Worm (Caenorhabditis elegans) whole organism, young adult: ENCODE measurements around the gene dohh-1.

Experiments
- B0261.1 ChIP-seq: sonication (generic microtip); optimal IDR thresholded peaks from 2 replicates; lab custom pipeline; 2016; ENCODE audit warnings: mild to moderate bottlenecking, missing genetic modification characterization, moderate library complexity, missing compliant biosample characterization
- D2030.7 ChIP-seq: fragments of 200-800 bp; sonication (Bioruptor generic); IDR thresholded peaks from 2 replicates; pipeline ENCODE4 v1.3.6; 2022; ENCODE audit warnings: missing genetic modification reagents, missing genetic modification characterization, missing compliant biosample characterization
- T26A5.8 ChIP-seq: sonication (generic microtip); optimal IDR thresholded peaks from 2 replicates; lab custom pipeline; 2016; ENCODE audit warnings: missing genetic modification characterization, missing compliant biosample characterization
- Y79H2A.3 ChIP-seq: fragments of 200-800 bp; sonication (Bioruptor generic); conservative IDR thresholded peaks from 2 replicates; pipeline ENCODE4 v1.3.6; 2022; ENCODE audit warnings: missing genetic modification reagents, missing genetic modification characterization, missing compliant biosample characterization
- aptf-2 ChIP-seq: fragments of 200-800 bp; sonication (Bioruptor generic); conservative IDR thresholded peaks from 2 replicates; pipeline ENCODE4 v1.3.6; 2022; ENCODE audit warnings: missing genetic modification reagents, missing genetic modification characterization, missing compliant biosample characterization
- atf-7 ChIP-seq: sonication (generic microtip); optimal IDR thresholded peaks from 2 replicates; lab custom pipeline; 2017; ENCODE audit warnings: mild to moderate bottlenecking, missing genetic modification characterization, missing compliant biosample characterization
- attf-5 ChIP-seq: fragments of 200-800 bp; sonication (Bioruptor generic); optimal IDR thresholded peaks from 2 replicates; lab custom pipeline; 2018; ENCODE audit warnings: mild to moderate bottlenecking, missing genetic modification characterization, missing compliant biosample characterization
- bed-2 ChIP-seq: fragments of 200-800 bp; sonication (Bioruptor generic); IDR thresholded peaks from 2 replicates; pipeline ENCODE4 v1.3.6; 2022; ENCODE audit warnings: missing genetic modification reagents, missing genetic modification characterization, missing compliant biosample characterization
- cebp-2 ChIP-seq: fragments of 200-800 bp; sonication (Bioruptor generic); IDR thresholded peaks from 2 replicates; pipeline ENCODE4 v1.3.6; 2022; ENCODE audit warnings: missing genetic modification characterization, missing compliant biosample characterization
- ceh-40 ChIP-seq: fragments of 200-800 bp; sonication (Bioruptor generic); IDR thresholded peaks from 2 replicates; pipeline ENCODE4 v1.3.6; 2022; ENCODE audit warnings: missing genetic modification characterization, missing compliant biosample characterization
- chd-7 ChIP-seq: sonication (generic microtip); optimal IDR thresholded peaks from 2 replicates; lab custom pipeline; 2016; ENCODE audit warnings: mild to moderate bottlenecking, missing genetic modification characterization, moderate library complexity, missing compliant biosample characterization
- dpl-1 ChIP-seq: fragments of 150-350 bp; optimal IDR thresholded peaks from 2 replicates; lab custom pipeline; 2014; ENCODE audit warnings: missing biosample characterization, missing genetic modification reagents, missing genetic modification characterization
- egrh-3 ChIP-seq: fragments of 200-800 bp; sonication (Bioruptor generic); IDR thresholded peaks from 2 replicates; pipeline ENCODE4 v1.3.6; 2022; ENCODE audit warnings: missing genetic modification reagents, missing genetic modification characterization, missing compliant biosample characterization
- hrde-1 ChIP-seq: sonication (generic microtip); optimal IDR thresholded peaks from 2 replicates; lab custom pipeline; 2016; ENCODE audit warnings: missing genetic modification characterization, mild to moderate bottlenecking, missing compliant biosample characterization, moderate library complexity, missing genotype, missing genetic modification reagents, borderline replicate concordance
- let-607 ChIP-seq, 2 experiments: fragments of 200-800 bp in 1 of 2; sonication (Bioruptor generic) in 1 of 2; sonication (generic microtip) in 1 of 2; optimal IDR thresholded peaks; 2 replicates each; lab custom pipeline; 2016 to 2018; ENCODE audit warnings: mild to moderate bottlenecking in 2 of 2, missing compliant biosample characterization in 2 of 2, missing genetic modification characterization in 2 of 2, moderate library complexity in 2 of 2, missing genotype in 1 of 2
- lin-26 ChIP-seq: fragments of 200-800 bp; sonication (Bioruptor generic); IDR thresholded peaks from 2 replicates; pipeline ENCODE4 v1.3.6; 2022; ENCODE audit warnings: missing genetic modification reagents, missing genetic modification characterization, missing compliant biosample characterization
- lin-40 ChIP-seq: sonication (generic microtip); optimal IDR thresholded peaks from 2 replicates; lab custom pipeline; 2016; ENCODE audit warnings: missing genetic modification characterization, mild to moderate bottlenecking, missing compliant biosample characterization, missing genotype, missing genetic modification reagents
- madf-3 ChIP-seq: fragments of 200-800 bp; sonication (Bioruptor generic); IDR thresholded peaks from 2 replicates; pipeline ENCODE4 v1.3.6; 2022; ENCODE audit warnings: missing genetic modification reagents, missing genetic modification characterization, missing compliant biosample characterization
- mel-28 ChIP-seq: sonication (generic microtip); optimal IDR thresholded peaks from 2 replicates; lab custom pipeline; 2016; ENCODE audit warnings: borderline replicate concordance, mild to moderate bottlenecking, missing genetic modification characterization, missing compliant biosample characterization
- nfyb-1 ChIP-seq: fragments of 200-800 bp; sonication (Bioruptor generic); IDR thresholded peaks from 2 replicates; pipeline ENCODE4 v1.3.6; 2022; ENCODE audit warnings: missing genetic modification reagents, missing genetic modification characterization, missing compliant biosample characterization
- nhr-179 ChIP-seq: sonication (generic microtip); optimal IDR thresholded peaks from 2 replicates; lab custom pipeline; 2016; ENCODE audit warnings: mild to moderate bottlenecking, missing genetic modification characterization, missing compliant biosample characterization
- nhr-27 ChIP-seq: fragments of 200-800 bp; sonication (Bioruptor generic); optimal IDR thresholded peaks from 2 replicates; lab custom pipeline; 2018; ENCODE audit warnings: mild to moderate bottlenecking, missing genetic modification characterization, moderate library complexity, missing compliant biosample characterization
- nhr-80 ChIP-seq: sonication (generic microtip); optimal IDR thresholded peaks from 2 replicates; lab custom pipeline; 2016; ENCODE audit warnings: missing genetic modification characterization, missing compliant biosample characterization
- nhr-90 ChIP-seq: sonication (generic microtip); optimal IDR thresholded peaks from 2 replicates; lab custom pipeline; 2016; ENCODE audit warnings: missing genotype, mild to moderate bottlenecking, missing genetic modification characterization, missing compliant biosample characterization
- sdz-38 ChIP-seq: sonication (generic microtip); optimal IDR thresholded peaks from 2 replicates; lab custom pipeline; 2016; ENCODE audit warnings: missing genotype, missing genetic modification characterization, missing compliant biosample characterization
- sea-2 ChIP-seq: fragments of 200-800 bp; sonication (Bioruptor generic); IDR thresholded peaks from 2 replicates; pipeline ENCODE4 v1.3.6; 2022; ENCODE audit warnings: missing genetic modification characterization, missing compliant biosample characterization
- snpc-1.3 ChIP-seq: sonication (generic microtip); optimal IDR thresholded peaks from 2 replicates; lab custom pipeline; 2017; ENCODE audit warnings: missing genetic modification characterization, mild to moderate bottlenecking, missing compliant biosample characterization, antibody characterized with exemption, moderate library complexity, missing genotype, missing genetic modification reagents; ENCODE audit not compliant: insufficient read depth
- snpc-3.4 ChIP-seq: sonication (generic microtip); optimal IDR thresholded peaks from 2 replicates; lab custom pipeline; 2017; ENCODE audit warnings: missing genetic modification characterization, mild to moderate bottlenecking, missing compliant biosample characterization, antibody characterized with exemption, moderate library complexity, missing genotype, missing genetic modification reagents
- tbp1 ChIP-seq: fragments of 200-800 bp; sonication (Bioruptor generic); optimal IDR thresholded peaks from 2 replicates; lab custom pipeline; 2018; ENCODE audit warnings: mild to moderate bottlenecking, missing genetic modification characterization, missing compliant biosample characterization
- tlf-1 ChIP-seq: fragments of 200-800 bp; sonication (Bioruptor generic); optimal IDR thresholded peaks from 2 replicates; lab custom pipeline; 2018; ENCODE audit warnings: mild to moderate bottlenecking, missing genetic modification characterization, missing compliant biosample characterization
- unc-130 ChIP-seq: sonication (generic microtip); optimal IDR thresholded peaks from 2 replicates; lab custom pipeline; 2016; ENCODE audit warnings: missing genetic modification reagents, missing genetic modification characterization, missing compliant biosample characterization
- xnd-1 ChIP-seq: sonication (generic microtip); optimal IDR thresholded peaks from 2 replicates; lab custom pipeline; 2016; ENCODE audit warnings: missing genotype, missing genetic modification reagents, missing genetic modification characterization, missing compliant biosample characterization
- zfh-2 ChIP-seq: fragments of 200-800 bp; sonication (Bioruptor generic); conservative IDR thresholded peaks from 2 replicates; pipeline ENCODE4 v1.3.6; 2022; ENCODE audit warnings: missing genetic modification reagents, missing genetic modification characterization, missing compliant biosample characterization
- ztf-3 ChIP-seq: fragments of 200-800 bp; sonication (Bioruptor generic); optimal IDR thresholded peaks from 2 replicates; lab custom pipeline; 2018; ENCODE audit warnings: mild to moderate bottlenecking, missing genetic modification characterization, missing compliant biosample characterization
- ztf-6 ChIP-seq: fragments of 200-800 bp; sonication (Bioruptor generic); IDR thresholded peaks from 2 replicates; pipeline ENCODE4 v1.3.6; 2022; ENCODE audit warnings: missing genetic modification reagents, missing genetic modification characterization, missing compliant biosample characterization

dohh-1 gene

ce11 chrII:10579655-10580054 is at the start of gene dohh-1:
Gene dohh-1 (plus strand): TSS chrII:10579955.
- TF ChIP-seq ztf-6 (GFP tag; lab: Robert Waterston, UW) = no peak
- TF ChIP-seq snpc-3.4 (tag; lab: Kevin White, UChicago) = no peak
- TF ChIP-seq nhr-90 (tag; lab: Kevin White, UChicago) = no peak
- no peak for TF ChIP-seq aptf-2 (GFP tag; lab: Robert Waterston, UW)

DNA sequence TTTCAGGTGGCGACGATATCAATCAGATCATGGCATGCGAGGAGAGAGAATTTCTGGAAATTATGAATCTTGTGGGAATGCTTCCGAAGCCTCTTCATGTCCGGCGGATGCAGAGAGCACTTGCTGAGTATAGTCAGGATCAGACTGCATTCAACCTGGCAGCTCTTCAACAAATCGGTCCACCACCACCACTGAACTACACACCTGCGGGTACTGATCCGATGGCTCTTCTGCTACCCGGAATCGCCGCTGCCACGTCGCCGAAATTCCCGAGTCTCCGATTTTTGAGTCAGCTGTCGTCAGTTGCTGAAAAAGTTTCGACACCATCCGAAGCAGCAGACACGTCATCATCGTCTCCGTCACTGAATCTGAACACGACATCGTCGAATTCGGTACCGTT is 48.8 kb upstream of the dohh-1 start:
- TF ChIP-seq zfh-2 (GFP tag; lab: Robert Waterston, UW) (peak; percentile 58; the same call in 1 of the 2 replicates), nfyb-1 (GFP tag; lab: Robert Waterston, UW) (no peak), cebp-2 (GFP tag; lab: Robert Waterston, UW) (0 out of 2 replicates have a peak, but pooled peaks have one; percentile 51)

- TF ChIP-seq snpc-1.3 (no peak), zfh-2 (GFP tag; lab: Robert Waterston, UW) (peak; percentile 71), Y79H2A.3 (GFP tag; lab: Robert Waterston, UW) (no peak), egrh-3 (peak; percentile 52; the same call in 1 of the 2 replicates), bed-2 (GFP tag; lab: Robert Waterston, UW) (no peak), chd-7 (tag; lab: Kevin White, UChicago) (peak; percentile 11), let-607 (tag; optimal IDR thresholded peaks at IDR 0.05; lab: Kevin White, UChicago) (no peak), sea-2 (no peak), xnd-1 (no peak), ceh-40 (GFP tag; lab: Robert Waterston, UW) (no peak)
Measured at ce11 chrII:10531604-10532003, 48.2 kb upstream of the dohh-1 start.

- no peak for TF ChIP-seq lin-40
- no peak for TF ChIP-seq nhr-179 (tag; lab: Kevin White, UChicago)
- TF ChIP-seq lin-26 (GFP tag; lab: Robert Waterston, UW) = 0 out of 2 replicates have a peak, but pooled peaks have one; percentile 10
- TF ChIP-seq D2030.7 (GFP tag; lab: Robert Waterston, UW) = no peak
- TF ChIP-seq mel-28 (tag; lab: Kevin White, UChicago) = no peak
- TF ChIP-seq ceh-40 (GFP tag; lab: Robert Waterston, UW) = no peak
Measured at ce11 chrII:10533985-10534384, 45.8 kb upstream of the dohh-1 start.

- TF ChIP-seq tbp1 (GFP tag; lab: Kevin White, UChicago) = no peak
- TF ChIP-seq ztf-3 = no peak
- TF ChIP-seq nhr-80 (tag; lab: Kevin White, UChicago) = no peak
- no peak for TF ChIP-seq B0261.1 (tag; lab: Kevin White, UChicago)
- no peak for TF ChIP-seq tlf-1 (GFP tag; lab: Kevin White, UChicago)
- no peak for TF ChIP-seq sdz-38 (tag; lab: Kevin White, UChicago)
- TF ChIP-seq attf-5 (GFP tag; lab: Kevin White, UChicago) = no peak
- no peak for TF ChIP-seq madf-3 (GFP tag; lab: Robert Waterston, UW)
- no peak for TF ChIP-seq dpl-1 (GFP tag; lab: Kevin White, UChicago)
- TF ChIP-seq ceh-40 (GFP tag; lab: Robert Waterston, UW) = no peak
- no peak for TF ChIP-seq snpc-3.4 (tag; lab: Kevin White, UChicago)
- no peak for TF ChIP-seq atf-7
- no peak for TF ChIP-seq nhr-27 (tag; lab: Kevin White, UChicago)
- TF ChIP-seq T26A5.8 (tag; lab: Kevin White, UChicago) = no peak
- TF ChIP-seq unc-130 (GFP tag; lab: Kevin White, UChicago) = no peak
- TF ChIP-seq hrde-1 (tag; lab: Kevin White, UChicago) = no peak
Measured at ce11 chrII:10537571-10537970, 42.2 kb upstream of the dohh-1 start, which contains the start of gene R166.2. Gene R166.2 (minus strand): TSS chrII:10537671.
